Fruit fly (Drosophila melanogaster) whole organism, embryonic: ENCODE measurements around the gene CG13075.

ENCODE experiments used
- BtbVII ChIP-seq: fragments of 200-800 bp; sonication (Bioruptor generic); optimal IDR thresholded peaks from 3 replicates; lab custom pipeline; 2017; ENCODE audit warnings: missing biosample characterization, mild to moderate bottlenecking, missing genetic modification characterization
- CG14441 ChIP-seq: fragments of 200-800 bp; sonication (Bioruptor generic); IDR thresholded peaks from 2 replicates; pipeline ENCODE4 v1.3.6; 2022; ENCODE audit warnings: missing biosample characterization, missing genetic modification characterization
- CG31441 ChIP-seq: fragments of 200-800 bp; sonication (Bioruptor generic); IDR thresholded peaks from 2 replicates; pipeline ENCODE4 v1.3.6; 2022; ENCODE audit warnings: missing biosample characterization, missing genetic modification characterization
- CG3847 ChIP-seq: fragments of 200-800 bp; sonication (Bioruptor generic); IDR thresholded peaks from 2 replicates; pipeline ENCODE4 v1.3.6; 2022; ENCODE audit warnings: missing biosample characterization, missing genetic modification characterization
- CG8359 ChIP-seq: fragments of 200-800 bp; sonication (Bioruptor generic); optimal IDR thresholded peaks from 2 replicates; lab custom pipeline; 2017; ENCODE audit warnings: missing biosample characterization, mild to moderate bottlenecking, missing genetic modification characterization, borderline replicate concordance
- ci ChIP-seq: fragments of 200-800 bp; sonication (Bioruptor generic); IDR thresholded peaks from 3 replicates; pipeline ENCODE4 v1.3.6; 2022; ENCODE audit warnings: missing biosample characterization, missing genetic modification characterization
- trem ChIP-seq: fragments of 200-800 bp; optimal IDR thresholded peaks from 3 replicates; lab custom pipeline; 2019; ENCODE audit warnings: missing biosample characterization, mild to moderate bottlenecking, missing genetic modification characterization, moderate library complexity

DNA sequence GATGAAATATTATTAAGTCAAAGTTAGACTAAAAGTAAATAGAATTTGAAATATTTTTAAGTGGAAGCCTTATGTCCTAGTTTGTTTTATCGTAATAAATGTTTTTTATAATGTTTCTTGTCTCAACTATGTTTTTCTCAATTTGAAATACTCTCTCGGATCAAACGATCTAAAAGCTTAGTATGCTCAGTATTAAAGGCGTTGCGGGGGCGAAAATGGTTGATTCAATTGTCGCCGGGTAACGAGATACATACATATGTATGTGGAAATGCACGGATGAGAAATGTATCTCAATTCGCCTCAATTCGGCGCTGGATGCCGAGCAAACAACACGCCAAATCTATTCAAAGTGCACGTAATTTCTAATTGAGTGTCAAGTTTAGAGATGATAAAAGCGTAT lies 48.6 kb upstream of the CG13075 start, which contains the start of gene CG5895:
- TF ChIP-seq CG14441 (no peak), CG8359 (GFP tag; lab: Kevin White, UChicago) (no peak), ci (GFP tag; lab: Robert Waterston, UW) (no peak), CG3847 (no peak), BtbVII (no peak), CG31441 (GFP tag; lab: Robert Waterston, UW) (no peak), trem (no peak)
